Worm (Caenorhabditis elegans) whole organism, L4/young adult: ENCODE results near the gene W06D11.5.

ENCODE experiments used
- W03F9.2 ChIP-seq: fragments of 150-350 bp; optimal IDR thresholded peaks from 2 replicates; lab custom pipeline; 2014; ENCODE audit warnings: missing biosample characterization, missing genetic modification characterization
- dao-5 ChIP-seq: sonication (generic microtip); optimal IDR thresholded peaks from 2 replicates; lab custom pipeline; 2016; ENCODE audit warnings: missing genotype, missing genetic modification characterization, moderate library complexity, missing compliant biosample characterization
- him-1 ChIP-seq: sonication (generic microtip); optimal IDR thresholded peaks from 2 replicates; lab custom pipeline; 2016; ENCODE audit warnings: missing genotype, missing genetic modification reagents, missing genetic modification characterization, missing compliant biosample characterization

DNA sequence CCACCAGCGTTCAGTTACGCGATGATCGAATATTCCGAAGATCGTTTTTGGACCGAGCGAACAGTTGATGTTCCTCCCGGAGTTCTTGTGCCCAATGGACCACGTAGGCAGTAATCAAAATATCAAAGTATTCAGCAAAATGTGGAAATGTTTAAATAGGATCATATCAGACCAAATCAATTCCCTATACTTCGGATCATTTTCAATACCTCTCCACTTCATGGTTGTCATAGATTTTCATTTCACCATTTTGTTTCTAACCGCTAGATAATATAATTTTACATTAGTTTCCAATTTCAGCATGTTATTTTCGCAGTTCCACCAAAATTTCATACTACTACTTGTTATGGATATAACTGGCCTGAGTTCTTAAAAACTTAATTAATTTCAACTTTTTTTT is 17.6 kb downstream of the W06D11.5 start:
- no peak for TF ChIP-seq him-1 (tag; lab: Kevin White, UChicago)
- no peak for TF ChIP-seq W03F9.2 (tag; lab: Kevin White, UChicago)
- no peak for TF ChIP-seq dao-5 (tag; lab: Kevin White, UChicago)
